Fruit fly (Drosophila melanogaster): ENCODE measurements around the gene CG5011.

The CG5011 gene

DNA sequence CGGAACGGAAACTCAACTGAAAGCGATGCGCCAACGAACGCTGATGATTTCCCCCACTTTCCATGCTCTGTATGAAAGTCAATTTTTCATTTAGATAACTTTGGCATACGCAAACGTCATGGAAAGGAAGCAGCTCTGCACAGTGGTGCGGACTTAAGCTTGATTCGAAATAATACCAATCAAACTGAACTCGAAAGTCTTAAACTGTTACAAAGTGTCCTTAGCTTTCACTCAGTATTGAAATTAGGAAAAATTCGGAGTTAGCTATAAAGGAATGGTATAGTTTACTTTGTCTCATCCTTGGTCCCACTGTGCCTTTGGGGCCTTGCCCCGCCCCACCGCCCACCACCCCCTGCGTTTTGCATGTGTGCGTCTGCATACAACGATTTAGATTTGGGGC lies 7.0 kb downstream of the CG5011 start (continued):
- TF ChIP-seq C15 (GFP tag; IDR thresholded peaks at IDR 0.05) = 0 out of 3 replicates have a peak, but pooled peaks have one; percentile 44
- TF ChIP-seq pita (GFP tag; optimal IDR thresholded peaks at IDR 0.05) = no peak
- peak; percentile 43; the same call in 1 of the 2 replicates for TF ChIP-seq E2f2 (GFP tag; IDR thresholded peaks at IDR 0.05)
- no peak for TF ChIP-seq CG10321 (GFP tag; IDR thresholded peaks at IDR 0.05)
- no peak for TF ChIP-seq CG4707 (GFP tag; optimal IDR thresholded peaks at IDR 0.05)
- TF ChIP-seq CG3407 (GFP tag; optimal IDR thresholded peaks at IDR 0.05) = peak; percentile 18
- peak; percentile 1 for TF ChIP-seq Fer2 (tag; optimal IDR thresholded peaks at IDR 0.05)
- peak; percentile 57; the same call in 1 of the 3 replicates for TF ChIP-seq CG2889 (GFP tag; IDR thresholded peaks at IDR 0.05)
- TF ChIP-seq B-H1 (GFP tag; IDR thresholded peaks at IDR 0.05) = peak; percentile 42
- no peak for TF ChIP-seq usp (GFP tag; optimal IDR thresholded peaks at IDR 0.05)
- TF ChIP-seq D19A (tag; optimal IDR thresholded peaks at IDR 0.05) = peak; percentile 21
- TF ChIP-seq Side (GFP tag; optimal IDR thresholded peaks at IDR 0.05) = no peak
- TF ChIP-seq CG4282 (GFP tag; optimal IDR thresholded peaks at IDR 0.05) = no peak
- no peak for TF ChIP-seq slp2 (GFP tag; optimal IDR thresholded peaks at IDR 0.05)
- TF ChIP-seq z (GFP tag; IDR thresholded peaks at IDR 0.05) = no peak
- peak; percentile 7 for TF ChIP-seq CHES-1-like (GFP tag; optimal IDR thresholded peaks at IDR 0.05)
- TF ChIP-seq CG7357 (GFP tag; IDR thresholded peaks at IDR 0.05) = peak; percentile 52; the same call in 1 of the 3 replicates
- 0 out of 2 replicates have a peak, but pooled peaks have one; percentile 28 for TF ChIP-seq dimm (GFP tag; IDR thresholded peaks at IDR 0.05)
- no peak for TF ChIP-seq psq (GFP tag; optimal IDR thresholded peaks at IDR 0.05)
- peak; percentile 62 for TF ChIP-seq wdn (GFP tag; IDR thresholded peaks at IDR 0.05)
- peak; percentile 63; the same call in 1 of the 3 replicates for TF ChIP-seq H15 (GFP tag; IDR thresholded peaks at IDR 0.05)
- TF ChIP-seq Sry-β (GFP tag; optimal IDR thresholded peaks at IDR 0.05) = no peak
- 0 out of 2 replicates have a peak, but pooled peaks have one; percentile 44 for TF ChIP-seq CG17612 (GFP tag; IDR thresholded peaks at IDR 0.05)
- TF ChIP-seq CG11723 (GFP tag; optimal IDR thresholded peaks at IDR 0.05) = no peak
- TF ChIP-seq zen (tag; optimal IDR thresholded peaks at IDR 0.05) = no peak
- no peak for TF ChIP-seq CG30020 (tag; optimal IDR thresholded peaks at IDR 0.05)
- TF ChIP-seq CG1024 (GFP tag; IDR thresholded peaks at IDR 0.05) = no peak
- no peak for TF ChIP-seq insv (GFP tag; optimal IDR thresholded peaks at IDR 0.05)
- peak; percentile 15 for TF ChIP-seq Antp (GFP tag; optimal IDR thresholded peaks at IDR 0.05)
- peak; percentile 37; the same call in 1 of the 2 replicates for TF ChIP-seq ssp (GFP tag; IDR thresholded peaks at IDR 0.05)
- peak; percentile 62 for TF ChIP-seq CG32767 (GFP tag; IDR thresholded peaks at IDR 0.05)
- no peak for TF ChIP-seq Mes4 (GFP tag; optimal IDR thresholded peaks at IDR 0.05)
- TF ChIP-seq CG18476 (GFP tag; optimal IDR thresholded peaks at IDR 0.05) = no peak
- no peak for TF ChIP-seq dan (GFP tag; IDR thresholded peaks at IDR 0.05)
- no peak for TF ChIP-seq lov (optimal IDR thresholded peaks at IDR 0.05)
- TF ChIP-seq lov (GFP tag; IDR thresholded peaks at IDR 0.05) = 0 out of 3 replicates have a peak, but pooled peaks have one; percentile 25
- TF ChIP-seq luna (GFP tag; optimal IDR thresholded peaks at IDR 0.05) = no peak
- no peak for TF ChIP-seq GATAe (GFP tag; conservative IDR thresholded peaks at IDR 0.05)
- peak; percentile 67 for TF ChIP-seq Xbp1 (GFP tag; optimal IDR thresholded peaks at IDR 0.05)
- peak; percentile 49; the same call in 2 of the 3 replicates for TF ChIP-seq ase (GFP tag; IDR thresholded peaks at IDR 0.05)
- TF ChIP-seq ewg (GFP tag; optimal IDR thresholded peaks at IDR 0.05) = peak; percentile 31
- TF ChIP-seq hth (optimal IDR thresholded peaks at IDR 0.05) = no peak
- TF ChIP-seq Doc2 (GFP tag; IDR thresholded peaks at IDR 0.05) = peak; percentile 23; the same call in 1 of the 2 replicates
- peak; percentile 7 for TF ChIP-seq CG16863 (GFP tag; optimal IDR thresholded peaks at IDR 0.05)
- no peak for TF ChIP-seq CG7271 (tag; optimal IDR thresholded peaks at IDR 0.05)
- peak; percentile 71 for TF ChIP-seq sob (GFP tag; IDR thresholded peaks at IDR 0.05)
- 0 out of 2 replicates have a peak, but pooled peaks have one; percentile 19 for TF ChIP-seq ttk (GFP tag; IDR thresholded peaks at IDR 0.05)
- TF ChIP-seq CG17385 (GFP tag; optimal IDR thresholded peaks at IDR 0.05) = peak; percentile 63
- TF ChIP-seq CG15479 (GFP tag; optimal IDR thresholded peaks at IDR 0.05) = no peak
- peak; percentile 70; the same call in 2 of the 3 replicates for TF ChIP-seq otp (GFP tag; IDR thresholded peaks at IDR 0.05)
- TF ChIP-seq CG12104 (GFP tag; optimal IDR thresholded peaks at IDR 0.05) = no peak
- no peak for TF ChIP-seq nom (GFP tag; optimal IDR thresholded peaks at IDR 0.05)

Data from whole organism, embryonic.